Fruit fly (Drosophila melanogaster): ENCODE measurements around the gene CG13994.

DNA sequence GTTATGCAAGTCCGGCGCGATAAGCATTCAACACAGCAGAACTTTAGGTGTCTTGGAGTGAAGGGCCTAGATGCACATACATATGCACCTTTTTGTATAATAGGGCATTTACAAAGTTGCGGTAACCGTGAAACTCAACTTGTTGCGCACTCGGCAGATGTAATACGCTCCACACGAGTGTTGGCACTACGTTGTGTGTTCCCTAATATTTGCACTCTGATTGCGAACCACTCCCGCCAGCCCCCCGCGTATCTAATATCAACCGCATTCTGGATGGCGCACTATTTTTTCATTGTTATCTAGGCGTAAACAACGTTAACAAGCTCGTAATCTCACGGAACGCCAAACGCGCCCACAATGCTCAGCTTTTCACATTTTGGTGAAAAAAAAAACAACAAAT is 17.5 kb downstream of the CG13994 start:
- TF ChIP-seq CG9437 (GFP tag; optimal IDR thresholded peaks at IDR 0.05) (no peak), CG15514 (GFP tag; optimal IDR thresholded peaks at IDR 0.05) (peak; percentile 23), CG10267 (tag; optimal IDR thresholded peaks at IDR 0.05) (no peak)

Measured in whole organism, embryonic.